Fruit fly (Drosophila melanogaster): ENCODE data around the gene CG13786.

CG13786 gene

dm6 chr2L:7239310-7239709, 13.5 kb downstream of the CG13786 start (continued):
- TF ChIP-seq croc (GFP tag; conservative IDR thresholded peaks at IDR 0.05) (no peak), CG7963 (GFP tag; IDR thresholded peaks at IDR 0.05; ENCODE audit: partially characterized antibody) (no peak), phol (tag; optimal IDR thresholded peaks at IDR 0.05) (no peak), crc (GFP tag; optimal IDR thresholded peaks at IDR 0.05) (peak; percentile 6), CG2678 (tag; optimal IDR thresholded peaks at IDR 0.05) (peak; percentile 58), ATbp (GFP tag; optimal IDR thresholded peaks at IDR 0.05) (peak; percentile 20), sd (tag; optimal IDR thresholded peaks at IDR 0.05) (peak; percentile 22), dysf (GFP tag; IDR thresholded peaks at IDR 0.05) (no peak; the same call in 2 of the 3 replicates), CG15514 (GFP tag; optimal IDR thresholded peaks at IDR 0.05) (peak; percentile 50), B-H2 (GFP tag; optimal IDR thresholded peaks at IDR 0.05) (peak; percentile 29), CG1792 (GFP tag; optimal IDR thresholded peaks at IDR 0.05) (peak; percentile 50), CG15011 (GFP tag; optimal IDR thresholded peaks at IDR 0.05) (peak; percentile 45), GATAe (GFP tag; conservative IDR thresholded peaks at IDR 0.05) (no peak), Sry-β (GFP tag; optimal IDR thresholded peaks at IDR 0.05) (no peak), Bgb (GFP tag; IDR thresholded peaks at IDR 0.05; ENCODE audit: partially characterized antibody) (no peak), CG12155 (GFP tag; optimal IDR thresholded peaks at IDR 0.05) (no peak), CG15269 (tag; optimal IDR thresholded peaks at IDR 0.05) (peak; percentile 45), CG18599 (GFP tag; optimal IDR thresholded peaks at IDR 0.05) (peak; percentile 55), NK7.1 (GFP tag; optimal IDR thresholded peaks at IDR 0.05) (peak; percentile 37), repo (GFP tag; optimal IDR thresholded peaks at IDR 0.05) (peak; percentile 5), sr (GFP tag; IDR thresholded peaks at IDR 0.05) (no peak), org-1 (GFP tag; optimal IDR thresholded peaks at IDR 0.05) (peak; percentile 38), CG11696 (GFP tag; IDR thresholded peaks at IDR 0.05) (no peak), dpn (GFP tag; optimal IDR thresholded peaks at IDR 0.05) (peak in 1 of 2 experiments; percentile 26), CG1529 (GFP tag; optimal IDR thresholded peaks at IDR 0.05) (no peak), fd3F (GFP tag; optimal IDR thresholded peaks at IDR 0.05) (peak; percentile 52), Fer1 (GFP tag; optimal IDR thresholded peaks at IDR 0.05) (peak; percentile 67), CG2120 (GFP tag; optimal IDR thresholded peaks at IDR 0.05) (no peak), CG12219 (GFP tag; optimal IDR thresholded peaks at IDR 0.05) (peak; percentile 10), CG13123 (GFP tag; optimal IDR thresholded peaks at IDR 0.05) (peak; percentile 32), gem (tag; optimal IDR thresholded peaks at IDR 0.05) (peak; percentile 18), CG3281 (GFP tag; optimal IDR thresholded peaks at IDR 0.05) (peak; percentile 60), Atf6 (GFP tag; IDR thresholded peaks at IDR 0.05) (peak; percentile 53), CHES-1-like (GFP tag; optimal IDR thresholded peaks at IDR 0.05) (no peak), eyg (GFP tag; optimal IDR thresholded peaks at IDR 0.05) (peak; percentile 51), chif (GFP tag; optimal IDR thresholded peaks at IDR 0.05) (peak in 1 of 2 experiments; percentile 24), CG33557 (GFP tag; optimal IDR thresholded peaks at IDR 0.05) (no peak), her (GFP tag; optimal IDR thresholded peaks at IDR 0.05) (peak; percentile 14), CG12769 (tag; optimal IDR thresholded peaks at IDR 0.05) (peak; percentile 28), CG13894 (tag; optimal IDR thresholded peaks at IDR 0.05) (peak; percentile 47), CG4404 (GFP tag; IDR thresholded peaks at IDR 0.05) (no peak), sim (GFP tag; IDR thresholded peaks at IDR 0.05) (no peak), run (tag; optimal IDR thresholded peaks at IDR 0.05) (peak; percentile 4), CG34224 (GFP tag; IDR thresholded peaks at IDR 0.05; ENCODE audit: partially characterized antibody) (no peak), abd-A (tag; optimal IDR thresholded peaks at IDR 0.05) (no peak), sug (tag; optimal IDR thresholded peaks at IDR 0.05) (peak; percentile 50), cato (GFP tag; optimal IDR thresholded peaks at IDR 0.05; ENCODE audit: borderline replicate concordance) (no peak), Hmr (GFP tag; optimal IDR thresholded peaks at IDR 0.05) (peak; percentile 70), Dad (GFP tag; optimal IDR thresholded peaks at IDR 0.05) (no peak), CG12659 (GFP tag; optimal IDR thresholded peaks at IDR 0.05) (peak; percentile 29)
